Fruit fly (Drosophila melanogaster): ENCODE results near the gene Polr2H.

dm6 chr3L:21739017-21739730, 10.4 kb downstream of the Polr2H start:
- TF ChIP-seq usp (GFP tag; optimal IDR thresholded peaks at IDR 0.05) (no peak), pum (GFP tag; optimal IDR thresholded peaks at IDR 0.05) (no peak), CG3838 (GFP tag; optimal IDR thresholded peaks at IDR 0.05) (no peak), CG17328 (GFP tag; IDR thresholded peaks at IDR 0.05) (no peak), YL-1 (GFP tag; optimal IDR thresholded peaks at IDR 0.05) (no peak)

Data from whole organism, embryonic.